Fruit fly (Drosophila melanogaster) S2 (cell line): ENCODE results near the gene Cph.

ENCODE experiments used
- CG8478 ChIP-seq: fragments of >200 bp; optimal IDR thresholded peaks from 2 replicates; lab custom pipeline; 2018
- CTCF ChIP-seq, 2 experiments: fragments of >200 bp; optimal IDR thresholded peaks; 2 replicates each; lab custom pipeline; 2018

The Cph gene

DNA sequence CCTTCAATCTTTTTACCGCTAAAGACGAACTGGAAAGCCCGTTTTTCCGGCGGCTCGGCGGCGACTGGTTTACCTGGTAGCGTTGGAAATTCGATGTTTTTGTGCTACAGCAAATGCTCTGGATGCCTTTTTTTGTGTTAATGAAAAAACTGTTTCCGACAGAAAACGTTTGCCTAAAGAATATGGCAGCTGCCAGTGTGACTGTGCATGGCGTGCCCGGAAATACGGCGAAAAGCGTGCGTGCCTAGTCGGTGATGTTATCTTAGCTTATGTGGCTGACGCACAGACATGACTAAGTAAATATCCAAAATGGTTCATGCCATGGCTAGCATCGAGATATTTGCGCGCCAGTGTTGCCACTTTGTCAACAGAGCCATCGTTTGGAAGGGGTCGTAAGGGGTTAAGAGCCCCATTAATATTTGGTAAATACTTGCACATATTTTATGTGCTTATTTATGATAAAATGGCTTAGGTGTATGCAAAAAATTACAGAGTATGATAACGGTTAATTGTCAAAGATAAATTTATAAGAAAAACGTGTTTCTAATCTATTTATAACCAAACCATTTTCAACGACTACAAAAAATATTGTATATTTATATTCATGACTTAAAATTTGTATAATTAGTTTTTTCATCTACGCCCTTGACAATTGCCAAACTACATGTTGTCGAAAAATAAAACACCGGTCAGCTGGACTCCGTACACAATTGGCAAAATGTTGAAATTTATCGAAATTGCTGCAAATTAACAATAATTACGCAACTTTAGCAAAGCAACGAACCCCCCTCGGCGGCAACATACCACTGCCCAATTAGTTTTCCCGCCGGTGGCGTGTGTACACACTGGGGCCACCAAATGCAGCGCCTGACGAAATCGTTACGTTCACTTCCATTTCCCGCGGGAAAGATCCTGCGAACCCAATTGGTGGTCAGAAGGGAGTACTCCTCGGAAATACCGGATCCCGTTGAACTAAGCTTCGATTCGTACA lies 148.8 kb downstream of the Cph start, which contains the start of gene CG2059:
CG2059 (plus strand) TSS at position 364 of the 991 bp plus-strand sequence.
- TF ChIP-seq CTCF (optimal IDR thresholded peaks at IDR 0.05; lab: Kevin White, UChicago) (peak; percentile 68 to 71), CG8478 (lab: Kevin White, UChicago) (no peak)

DNA sequence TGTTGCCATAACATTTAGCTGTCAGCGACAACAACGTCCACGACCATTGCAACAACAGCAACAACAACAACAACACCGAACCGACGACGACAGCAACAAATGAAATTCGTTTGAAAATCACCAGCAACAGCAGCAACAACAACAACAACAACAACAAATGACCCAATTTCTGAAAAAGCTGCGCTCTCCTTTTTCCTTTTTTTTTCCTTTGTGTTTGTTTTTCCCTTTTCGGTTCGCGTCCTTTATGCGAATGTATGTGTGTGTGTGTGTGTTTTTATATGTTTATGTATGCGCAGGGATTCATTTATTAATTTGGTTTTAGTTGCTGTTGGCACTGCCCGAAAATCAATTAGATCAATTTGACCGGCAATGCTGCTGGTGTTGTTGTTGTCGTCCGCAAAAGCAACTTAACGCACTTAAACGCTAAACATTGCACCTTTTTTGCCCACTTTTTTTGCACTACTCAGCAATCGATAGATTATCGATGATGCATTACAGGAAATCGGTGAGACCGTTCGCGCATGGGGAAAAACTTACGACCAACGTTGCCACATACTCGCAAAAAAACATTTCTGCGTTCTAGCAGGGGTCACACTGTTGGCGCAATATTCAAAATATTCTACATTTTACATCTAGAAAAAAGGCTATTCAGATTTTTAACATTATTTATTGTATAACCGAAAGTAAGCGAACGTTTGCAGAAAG lies 153.4 kb downstream of the Cph start, which contains the start of gene unc-119:
unc-119 (minus strand) TSS at position 488 of the 705 bp plus-strand sequence.
- TF ChIP-seq CG8478 (lab: Kevin White, UChicago) (no peak), CTCF (optimal IDR thresholded peaks at IDR 0.05; lab: Kevin White, UChicago) (peak; percentile 42 to 60)
